Worm (Caenorhabditis elegans) whole organism, L4/young adult: ENCODE results near the gene polk-1.

Experiments used
- W03F9.2 ChIP-seq: fragments of 150-350 bp; optimal IDR thresholded peaks from 2 replicates; lab custom pipeline; 2014; ENCODE audit warnings: missing biosample characterization, missing genetic modification characterization
- dao-5 ChIP-seq: sonication (generic microtip); optimal IDR thresholded peaks from 2 replicates; lab custom pipeline; 2016; ENCODE audit warnings: missing genotype, missing genetic modification characterization, moderate library complexity, missing compliant biosample characterization
- him-1 ChIP-seq: sonication (generic microtip); optimal IDR thresholded peaks from 2 replicates; lab custom pipeline; 2016; ENCODE audit warnings: missing genotype, missing genetic modification reagents, missing genetic modification characterization, missing compliant biosample characterization

Gene polk-1

DNA sequence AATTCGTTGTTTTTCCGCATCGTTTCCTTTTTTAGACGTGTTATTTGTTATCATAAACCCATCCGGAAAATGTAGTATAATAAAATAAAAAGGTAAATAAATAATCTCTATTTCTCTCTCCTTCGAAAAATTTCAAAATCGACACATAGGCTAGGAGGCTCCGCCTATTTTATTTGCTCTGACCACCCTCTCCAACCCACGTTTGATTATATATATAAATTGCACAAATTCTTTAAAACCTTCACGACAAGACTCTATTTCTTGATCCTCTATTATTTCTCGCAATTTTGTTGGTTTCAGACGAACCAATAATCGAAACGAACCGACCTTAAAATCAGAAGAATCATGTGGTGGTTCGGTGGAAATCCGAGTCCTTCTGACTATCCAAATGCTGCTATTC lies 47.6 kb downstream of the polk-1 start, which contains the start of gene doxa-1:
doxa-1 (plus strand) TSS at position 301 of the 400 bp plus-strand sequence.
- TF ChIP-seq W03F9.2 (tag; lab: Kevin White, UChicago) (no peak), dao-5 (tag; lab: Kevin White, UChicago) (no peak), him-1 (tag; lab: Kevin White, UChicago) (no peak)

DNA sequence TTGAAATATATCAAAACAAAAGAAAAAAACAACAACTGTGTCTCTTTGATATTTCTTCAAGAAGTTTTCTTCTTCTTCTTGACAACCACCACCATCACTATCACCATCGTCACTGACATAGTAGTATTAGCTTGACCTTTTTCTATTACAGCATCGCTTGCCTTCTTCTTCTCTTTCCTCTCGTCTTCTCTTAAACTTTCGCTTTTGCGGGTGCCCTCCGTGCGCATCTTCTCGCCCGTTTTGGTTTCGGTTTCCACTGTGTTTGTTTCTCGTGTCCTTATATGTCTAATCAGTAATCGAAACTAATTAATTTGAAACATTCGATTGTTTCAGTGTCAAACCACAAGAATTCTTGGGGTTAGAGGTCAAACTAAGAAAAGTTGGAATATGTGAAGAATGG lies 49.0 kb downstream of the polk-1 start:
- TF ChIP-seq him-1 (tag; lab: Kevin White, UChicago): no peak

- no peak for TF ChIP-seq him-1 (tag; lab: Kevin White, UChicago)
- no peak for TF ChIP-seq W03F9.2 (tag; lab: Kevin White, UChicago)
- TF ChIP-seq dao-5 (tag; lab: Kevin White, UChicago): no peak
Observed at ce11 chrIII:8578381-8578780, 50.0 kb downstream of the polk-1 start.

- TF ChIP-seq W03F9.2 (tag; lab: Kevin White, UChicago) (no peak), dao-5 (tag; lab: Kevin White, UChicago) (no peak), him-1 (tag; lab: Kevin White, UChicago) (no peak)
Observed at ce11 chrIII:8577534-8577933, 50.9 kb downstream of the polk-1 start.
